Worm (Caenorhabditis elegans) whole organism, L4 larva: Measurements from ENCODE around the gene ttr-27.

Experiments used
- D1046.2 ChIP-seq: fragments of 200-800 bp; sonication (Bioruptor generic); IDR thresholded peaks from 2 replicates; pipeline ENCODE4 v1.3.6; 2022; ENCODE audit warnings: missing genetic modification characterization, missing compliant biosample characterization
- F26F4.8 ChIP-seq: fragments of 200-800 bp; sonication (Bioruptor generic); conservative IDR thresholded peaks from 2 replicates; pipeline ENCODE4 v1.3.6; 2022; ENCODE audit warnings: missing genetic modification characterization, missing compliant biosample characterization
- T26A8.4 ChIP-seq: fragments of 200-800 bp; sonication (Bioruptor generic); IDR thresholded peaks from 2 replicates; pipeline ENCODE4 v1.3.6; 2022; ENCODE audit warnings: missing genetic modification characterization, missing compliant biosample characterization
- Y105C5A.15 ChIP-seq: fragments of 200-800 bp; sonication (Bioruptor generic); IDR thresholded peaks from 2 replicates; pipeline ENCODE4 v1.3.6; 2022; ENCODE audit warnings: missing genetic modification characterization, missing compliant biosample characterization
- Y48G9A.11 ChIP-seq: fragments of 200-800 bp; sonication (Bioruptor generic); IDR thresholded peaks from 2 replicates; pipeline ENCODE4 v1.3.6; 2022; ENCODE audit warnings: missing genetic modification reagents, missing genetic modification characterization, missing compliant biosample characterization
- aha-1 ChIP-seq: fragments of 150-350 bp; peaks from one replicate; lab custom pipeline; 2014; ENCODE audit warnings: missing biosample characterization, missing genetic modification characterization
- ama-1 ChIP-seq: fragments of 150-350 bp; optimal IDR thresholded peaks from 2 replicates; lab custom pipeline; 2014; ENCODE audit warnings: inconsistent platforms, mixed read lengths
- arid-1 ChIP-seq: fragments of 200-800 bp; sonication (Bioruptor generic); conservative IDR thresholded peaks from 2 replicates; pipeline ENCODE4 v1.3.6; 2022; ENCODE audit warnings: missing genetic modification reagents, missing genetic modification characterization, missing compliant biosample characterization
- attf-4 ChIP-seq: sonication (generic microtip); optimal IDR thresholded peaks from 3 replicates; lab custom pipeline; 2017; ENCODE audit warnings: missing biosample characterization, missing genetic modification characterization
- ceh-20 ChIP-seq: fragments of 200-800 bp; sonication (Bioruptor generic); IDR thresholded peaks from 2 replicates; pipeline ENCODE4 v1.3.6; 2022; ENCODE audit warnings: missing genetic modification reagents, missing genetic modification characterization, missing compliant biosample characterization
- ceh-32 ChIP-seq: sonication (generic microtip); optimal IDR thresholded peaks from 2 replicates; lab custom pipeline; 2016; ENCODE audit warnings: mild to moderate bottlenecking, missing genetic modification characterization, missing compliant biosample characterization; ENCODE audit not compliant: poor library complexity
- ceh-82 ChIP-seq: sonication (generic microtip); optimal IDR thresholded peaks from 2 replicates; lab custom pipeline; 2017; ENCODE audit warnings: missing biosample characterization, missing genetic modification characterization
- ctbp-1 ChIP-seq: fragments of 200-800 bp; sonication (Bioruptor generic); IDR thresholded peaks from 2 replicates; pipeline ENCODE4 v1.3.6; 2022; ENCODE audit warnings: missing genetic modification reagents, missing genetic modification characterization, missing compliant biosample characterization
- daf-16 ChIP-seq, 3 experiments: sonication (generic microtip); optimal IDR thresholded peaks; 2 replicates each; lab custom pipeline; 2016 to 2017; ENCODE audit warnings: missing genetic modification characterization in 3 of 3, missing genetic modification reagents in 3 of 3, mild to moderate bottlenecking in 2 of 3, missing compliant biosample characterization in 2 of 3, missing biosample characterization in 1 of 3, moderate library complexity in 1 of 3
- dmd-6 ChIP-seq: fragments of 200-800 bp; sonication (Bioruptor generic); IDR thresholded peaks from 2 replicates; pipeline ENCODE4 v1.3.6; 2022; ENCODE audit warnings: missing genetic modification reagents, missing genetic modification characterization, missing compliant biosample characterization
- dmd-9 ChIP-seq: fragments of 200-800 bp; sonication (Bioruptor generic); IDR thresholded peaks from 2 replicates; pipeline ENCODE4 v1.3.6; 2022; ENCODE audit warnings: missing genetic modification reagents, missing genetic modification characterization, missing compliant biosample characterization
- dpl-1 ChIP-seq: fragments of 150-350 bp; optimal IDR thresholded peaks from 2 replicates; lab custom pipeline; 2014; ENCODE audit warnings: missing biosample characterization, missing genetic modification reagents, missing genetic modification characterization
- dve-1 ChIP-seq: sonication (generic microtip); optimal IDR thresholded peaks from 2 replicates; lab custom pipeline; 2017; ENCODE audit warnings: antibody characterized with exemption, mild to moderate bottlenecking, missing genetic modification characterization, missing compliant biosample characterization; ENCODE audit not compliant: insufficient read depth
- egl-27 ChIP-seq: sonication (generic microtip); optimal IDR thresholded peaks from 3 replicates; lab custom pipeline; 2017; ENCODE audit warnings: missing biosample characterization, missing genetic modification reagents, missing genetic modification characterization
- fos-1 ChIP-seq: fragments of 150-350 bp; optimal IDR thresholded peaks from 2 replicates; lab custom pipeline; 2014; ENCODE audit warnings: missing biosample characterization, missing genetic modification characterization
- hlh-11 ChIP-seq: fragments of 200-800 bp; sonication (Bioruptor generic); optimal IDR thresholded peaks from 2 replicates; lab custom pipeline; 2018; ENCODE audit warnings: mild to moderate bottlenecking, missing genetic modification characterization, missing compliant biosample characterization
- lin-15B ChIP-seq: fragments of 150-350 bp; sonication (generic microtip); optimal IDR thresholded peaks from 3 replicates; lab custom pipeline; 2014; ENCODE audit warnings: missing biosample characterization, missing genetic modification characterization
- lin-38 ChIP-seq: fragments of 200-800 bp; sonication (Bioruptor generic); IDR thresholded peaks from 2 replicates; pipeline ENCODE4 v1.3.6; 2022; ENCODE audit warnings: missing genetic modification reagents, missing genetic modification characterization, missing compliant biosample characterization
- madf-9 ChIP-seq: fragments of 200-800 bp; sonication (Bioruptor generic); conservative IDR thresholded peaks from 2 replicates; pipeline ENCODE4 v1.3.6; 2022; ENCODE audit warnings: missing genetic modification reagents, missing genetic modification characterization, missing compliant biosample characterization
- mdt-29 ChIP-seq: fragments of 200-800 bp; sonication (Bioruptor generic); IDR thresholded peaks from 2 replicates; pipeline ENCODE4 v1.3.6; 2022; ENCODE audit warnings: missing genetic modification reagents, missing genetic modification characterization, missing compliant biosample characterization
- mes-2 ChIP-seq: sonication (generic microtip); optimal IDR thresholded peaks from 2 replicates; lab custom pipeline; 2016; ENCODE audit warnings: missing genotype, mild to moderate bottlenecking, missing genetic modification characterization, missing compliant biosample characterization; ENCODE audit not compliant: poor library complexity, severe bottlenecking
- mxl-3 ChIP-seq: fragments of 200-800 bp; sonication (Bioruptor generic); optimal IDR thresholded peaks from 2 replicates; lab custom pipeline; 2018; ENCODE audit warnings: mild to moderate bottlenecking, missing genetic modification characterization, missing compliant biosample characterization
- nhr-10 ChIP-seq: fragments of 150-350 bp; optimal IDR thresholded peaks from 2 replicates; lab custom pipeline; 2014; ENCODE audit warnings: missing biosample characterization, missing genetic modification characterization
- nhr-102 ChIP-seq: sonication (generic microtip); optimal IDR thresholded peaks from 2 replicates; lab custom pipeline; 2016; ENCODE audit warnings: mild to moderate bottlenecking, missing genetic modification characterization, moderate library complexity, missing compliant biosample characterization
- nhr-111 ChIP-seq: fragments of 200-800 bp; sonication (Bioruptor generic); optimal IDR thresholded peaks from 2 replicates; lab custom pipeline; 2018; ENCODE audit warnings: mild to moderate bottlenecking, missing genetic modification characterization, missing compliant biosample characterization
- nhr-237 ChIP-seq: sonication (generic microtip); optimal IDR thresholded peaks from 2 replicates; lab custom pipeline; 2017; ENCODE audit warnings: missing biosample characterization, missing genetic modification characterization
- nhr-28 ChIP-seq: fragments of 150-350 bp; optimal IDR thresholded peaks from 2 replicates; lab custom pipeline; 2014; ENCODE audit warnings: missing biosample characterization, missing genetic modification characterization
- nhr-41 ChIP-seq: fragments of 200-800 bp; sonication (Bioruptor generic); IDR thresholded peaks from 2 replicates; pipeline ENCODE4 v1.3.6; 2022; ENCODE audit warnings: missing genetic modification reagents, missing genetic modification characterization, missing compliant biosample characterization
- nhr-77 ChIP-seq: fragments of 150-350 bp; optimal IDR thresholded peaks from 2 replicates; lab custom pipeline; 2014; ENCODE audit warnings: missing biosample characterization, missing genetic modification characterization
- pha-4 ChIP-seq, 2 experiments: fragments of 150-350 bp in 1 of 2; fragments of 200-800 bp in 1 of 2; sonication (Bioruptor generic) in 1 of 2; IDR thresholded peaks in 1 of 2; optimal IDR thresholded peaks in 1 of 2; 2 replicates each; pipeline versions ENCODE4 v1.3.6 to Lab custom; 2014 to 2022; ENCODE audit warnings: missing genetic modification characterization in 2 of 2, missing genetic modification reagents in 2 of 2, missing biosample characterization in 1 of 2, missing compliant biosample characterization in 1 of 2
- php-3 ChIP-seq: fragments of 200-800 bp; sonication (Bioruptor generic); IDR thresholded peaks from 2 replicates; pipeline ENCODE4 v1.3.6; 2022; ENCODE audit warnings: missing genetic modification reagents, missing genetic modification characterization, missing compliant biosample characterization
- pqm-1 ChIP-seq: sonication (generic microtip); optimal IDR thresholded peaks from 2 replicates; lab custom pipeline; 2017; ENCODE audit warnings: missing biosample characterization, missing genetic modification characterization
- saeg-2 ChIP-seq: fragments of 200-800 bp; sonication (Bioruptor generic); IDR thresholded peaks from 2 replicates; pipeline ENCODE4 v1.3.6; 2022; ENCODE audit warnings: missing genetic modification reagents, missing genetic modification characterization, missing compliant biosample characterization
- sdz-12 ChIP-seq: fragments of 200-800 bp; sonication (Bioruptor generic); optimal IDR thresholded peaks from 2 replicates; lab custom pipeline; 2018; ENCODE audit warnings: mild to moderate bottlenecking, missing genetic modification characterization, missing compliant biosample characterization
- set-16 ChIP-seq: fragments of 200-800 bp; sonication (Bioruptor generic); IDR thresholded peaks from 2 replicates; pipeline ENCODE4 v1.3.6; 2022; ENCODE audit warnings: missing genetic modification reagents, missing genetic modification characterization, missing compliant biosample characterization
- spr-3 ChIP-seq: fragments of 200-800 bp; sonication (Bioruptor generic); optimal IDR thresholded peaks from 2 replicates; lab custom pipeline; 2018; ENCODE audit warnings: mild to moderate bottlenecking, missing genetic modification characterization, missing compliant biosample characterization
- tra-1 ChIP-seq: fragments of 200-800 bp; sonication (Bioruptor generic); IDR thresholded peaks from 2 replicates; pipeline ENCODE4 v1.3.6; 2022; ENCODE audit warnings: missing genetic modification reagents, missing genetic modification characterization, missing compliant biosample characterization
- unc-62 ChIP-seq, 3 experiments: fragments of 150-350 bp in 1 of 3; sonication (generic microtip); optimal IDR thresholded peaks in 2 of 3; peaks in 1 of 3; 1 replicate in 1 of 3; 2 replicates in 2 of 3; lab custom pipeline; 2014 to 2017; ENCODE audit warnings: missing biosample characterization in 3 of 3, missing genetic modification characterization in 3 of 3, missing genetic modification reagents in 3 of 3, missing genotype in 1 of 3
- zfp-2 ChIP-seq: sonication (generic microtip); optimal IDR thresholded peaks from 2 replicates; lab custom pipeline; 2016; ENCODE audit warnings: mild to moderate bottlenecking, missing genetic modification characterization, missing compliant biosample characterization
- zip-11 ChIP-seq: fragments of 200-800 bp; sonication (Bioruptor generic); IDR thresholded peaks from 2 replicates; pipeline ENCODE4 v1.3.6; 2022; ENCODE audit warnings: missing genetic modification characterization, missing compliant biosample characterization
- ztf-11 ChIP-seq: fragments of 150-350 bp; optimal IDR thresholded peaks from 2 replicates; lab custom pipeline; 2014; ENCODE audit warnings: missing biosample characterization, missing genetic modification characterization
- ztf-7 ChIP-seq: fragments of 150-350 bp; optimal IDR thresholded peaks from 2 replicates; lab custom pipeline; 2014; ENCODE audit warnings: missing biosample characterization, missing genetic modification characterization

ttr-27 gene

ce11 chrV:12919705-12920104, 15.8 kb upstream of the ttr-27 start, which contains the start of gene lipl-1:
Gene lipl-1 (plus strand): TSS chrV:12919986.
- TF ChIP-seq mes-2 (tag; lab: Kevin White, UChicago) (no peak), dve-1 (tag; lab: Kevin White, UChicago) (no peak), mxl-3 (peak; percentile 54), dmd-6 (GFP tag; lab: Robert Waterston, UW) (peak; percentile 67), saeg-2 (GFP tag; lab: Robert Waterston, UW) (no peak), madf-9 (GFP tag; lab: Robert Waterston, UW) (no peak), nhr-28 (peak; percentile 58), daf-16 (GFP tag; optimal IDR thresholded peaks at IDR 0.05; lab: Kevin White, UChicago) (no peak), daf-16 (tag; optimal IDR thresholded peaks at IDR 0.05; lab: Kevin White, UChicago) (peak; percentile 14), F26F4.8 (GFP tag; lab: Robert Waterston, UW) (no peak), pha-4 (GFP tag; IDR thresholded peaks at IDR 0.05; lab: Robert Waterston, UW) (no peak), pha-4 (tag; optimal IDR thresholded peaks at IDR 0.05; lab: Kevin White, UChicago) (no peak)

ce11 chrV:12909544-12910157, 5.8 kb upstream of the ttr-27 start, which contains the start of gene nid-1:
Gene nid-1 (plus strand): TSS chrV:12910107.
- no peak for TF ChIP-seq Y105C5A.15 (GFP tag; lab: Robert Waterston, UW)
- peak; percentile 51 for TF ChIP-seq nhr-28
- no peak for TF ChIP-seq dmd-9 (GFP tag; lab: Robert Waterston, UW)
- TF ChIP-seq attf-4: no peak
- TF ChIP-seq tra-1 (GFP tag; lab: Robert Waterston, UW): no peak
- no peak for TF ChIP-seq F26F4.8 (GFP tag; lab: Robert Waterston, UW)
- TF ChIP-seq aha-1: no peak
- TF ChIP-seq lin-38 (GFP tag; lab: Robert Waterston, UW): no peak
- TF ChIP-seq hlh-11 (tag; lab: Kevin White, UChicago): peak; percentile 64
- TF ChIP-seq sdz-12: no peak
- TF ChIP-seq Y48G9A.11: no peak
- no peak for TF ChIP-seq ctbp-1
- TF ChIP-seq nhr-237: no peak
- no peak for TF ChIP-seq ztf-11 (tag; lab: Kevin White, UChicago)
- TF ChIP-seq nhr-111 (GFP tag; lab: Kevin White, UChicago): no peak
- no peak for TF ChIP-seq arid-1 (GFP tag; lab: Robert Waterston, UW)
- no peak for TF ChIP-seq nhr-10 (tag; lab: Kevin White, UChicago)
- no peak for TF ChIP-seq saeg-2 (GFP tag; lab: Robert Waterston, UW)
- TF ChIP-seq spr-3 (GFP tag; lab: Kevin White, UChicago): no peak
- no peak for TF ChIP-seq ztf-7 (tag; lab: Kevin White, UChicago)
- TF ChIP-seq nhr-77 (tag; lab: Kevin White, UChicago): peak; percentile 16
- no peak for TF ChIP-seq set-16
- peak; percentile 51 for TF ChIP-seq pqm-1 (tag; lab: Kevin White, UChicago)
- peak in 1 of 2 experiments; percentile 29 for TF ChIP-seq unc-62 (GFP tag; optimal IDR thresholded peaks at IDR 0.05 in 1 of 2; lab: Kevin White, UChicago)
- TF ChIP-seq unc-62 (tag; optimal IDR thresholded peaks at IDR 0.05; lab: Kevin White, UChicago): no peak
- TF ChIP-seq zip-11 (GFP tag; lab: Robert Waterston, UW): no peak
- TF ChIP-seq dmd-6 (GFP tag; lab: Robert Waterston, UW): peak; percentile 76
- TF ChIP-seq zfp-2 (tag; lab: Kevin White, UChicago): no peak
- TF ChIP-seq ceh-32 (tag; lab: Kevin White, UChicago): no peak
- TF ChIP-seq nhr-102 (tag; lab: Kevin White, UChicago): no peak
- no peak for TF ChIP-seq dpl-1 (GFP tag; lab: Kevin White, UChicago)
- no peak for TF ChIP-seq egl-27
- no peak for TF ChIP-seq nhr-41 (GFP tag; lab: Robert Waterston, UW)
- TF ChIP-seq D1046.2 (GFP tag; lab: Robert Waterston, UW): no peak
- TF ChIP-seq lin-15B: no peak
- TF ChIP-seq ceh-82 (tag; lab: Kevin White, UChicago): no peak
- TF ChIP-seq ceh-20: 0 out of 2 replicates have a peak, but pooled peaks have one; percentile 41
- TF ChIP-seq T26A8.4 (GFP tag; lab: Robert Waterston, UW): no peak
- peak; percentile 67 for TF ChIP-seq dve-1 (tag; lab: Kevin White, UChicago)
- no peak for TF ChIP-seq ama-1
- peak; percentile 93 for TF ChIP-seq php-3
- TF ChIP-seq fos-1 (tag; lab: Kevin White, UChicago): no peak
- TF ChIP-seq mdt-29 (GFP tag; lab: Robert Waterston, UW): no peak
